Fruit fly (Drosophila melanogaster) whole organism, embryonic: Measurements from ENCODE around the gene CG43062.
A peak's percentile ranks its signal among the peaks of the same experiment; 100 is the strongest.

Experiments
- Atf-2 ChIP-seq: fragments of 200-800 bp; sonication (Bioruptor generic); optimal IDR thresholded peaks from 2 replicates; lab custom pipeline; 2016; ENCODE audit warnings: missing biosample characterization, missing genetic modification characterization
- Bgb ChIP-seq: fragments of 200-800 bp; sonication (Bioruptor generic); IDR thresholded peaks from 2 replicates; pipeline ENCODE4 v1.3.6; 2022; ENCODE audit warnings: missing biosample characterization, missing genetic modification characterization; ENCODE audit not compliant: partially characterized antibody
- CG1024 ChIP-seq: fragments of 200-800 bp; sonication (Bioruptor generic); IDR thresholded peaks from 2 replicates; pipeline ENCODE4 v1.3.6; 2022; ENCODE audit warnings: missing biosample characterization, missing genetic modification characterization
- CG10654 ChIP-seq: fragments of 200-800 bp; sonication (Bioruptor generic); optimal IDR thresholded peaks from 2 replicates; lab custom pipeline; 2016; ENCODE audit warnings: missing biosample characterization, missing genetic modification characterization
- CG11504 ChIP-seq: fragments of 200-800 bp; sonication (Bioruptor generic); optimal IDR thresholded peaks from 3 replicates; lab custom pipeline; 2019; ENCODE audit warnings: missing biosample characterization, mild to moderate bottlenecking, missing genetic modification characterization, moderate library complexity
- CG12155 ChIP-seq: fragments of 200-800 bp; sonication (Bioruptor generic); optimal IDR thresholded peaks from 3 replicates; lab custom pipeline; 2016; ENCODE audit warnings: missing biosample characterization, missing genetic modification characterization
- CG12219 ChIP-seq: fragments of 200-800 bp; sonication (Bioruptor generic); optimal IDR thresholded peaks from 3 replicates; lab custom pipeline; 2018; ENCODE audit warnings: missing biosample characterization, mild to moderate bottlenecking, missing genetic modification characterization
- CG12391 ChIP-seq: fragments of 200-800 bp; sonication (Bioruptor generic); optimal IDR thresholded peaks from 3 replicates; lab custom pipeline; 2018; ENCODE audit warnings: missing biosample characterization, mild to moderate bottlenecking, missing genetic modification characterization, moderate library complexity
- CG14710 ChIP-seq: fragments of 200-800 bp; sonication (Bioruptor generic); optimal IDR thresholded peaks from 3 replicates; lab custom pipeline; 2019; ENCODE audit warnings: missing biosample characterization, mild to moderate bottlenecking, missing genetic modification characterization, moderate library complexity
- CG14860 ChIP-seq: fragments of 200-800 bp; sonication (Bioruptor generic); IDR thresholded peaks from 3 replicates; pipeline ENCODE4 v1.3.6; 2022; ENCODE audit warnings: missing biosample characterization, missing genetic modification characterization; ENCODE audit not compliant: partially characterized antibody
- CG15269 ChIP-seq: fragments of 200-800 bp; sonication (Bioruptor generic); optimal IDR thresholded peaks from 2 replicates; lab custom pipeline; 2018; ENCODE audit warnings: missing biosample characterization, mild to moderate bottlenecking, missing genetic modification characterization, moderate library complexity
- CG17186 ChIP-seq: fragments of 200-800 bp; sonication (Bioruptor generic); optimal IDR thresholded peaks from 3 replicates; lab custom pipeline; 2017; ENCODE audit warnings: missing biosample characterization, missing genetic modification reagents, missing genetic modification characterization
- CG17612 ChIP-seq: fragments of 200-800 bp; sonication (Bioruptor generic); IDR thresholded peaks from 2 replicates; pipeline ENCODE4 v1.3.6; 2022; ENCODE audit warnings: missing biosample characterization, missing genetic modification characterization
- CG17802 ChIP-seq: fragments of 200-800 bp; sonication (Bioruptor generic); optimal IDR thresholded peaks from 2 replicates; lab custom pipeline; 2018; ENCODE audit warnings: missing biosample characterization, mild to moderate bottlenecking, missing genetic modification characterization, moderate library complexity
- CG34422 ChIP-seq: fragments of 200-800 bp; sonication (Bioruptor generic); IDR thresholded peaks from 3 replicates; pipeline ENCODE4 v1.3.6; 2022; ENCODE audit warnings: missing biosample characterization, missing genetic modification characterization
- CG3995 ChIP-seq: fragments of 200-800 bp; sonication (Bioruptor generic); optimal IDR thresholded peaks from 3 replicates; lab custom pipeline; 2016; ENCODE audit warnings: missing biosample characterization, missing genetic modification characterization
- CG4282 ChIP-seq: fragments of 200-800 bp; sonication (Bioruptor generic); optimal IDR thresholded peaks from 2 replicates; lab custom pipeline; 2016; ENCODE audit warnings: missing biosample characterization, missing genetic modification characterization
- CG4707 ChIP-seq: fragments of 200-800 bp; sonication (Bioruptor generic); optimal IDR thresholded peaks from 2 replicates; lab custom pipeline; 2018; ENCODE audit warnings: missing biosample characterization, mild to moderate bottlenecking, missing genetic modification characterization, moderate library complexity
- CG6765 ChIP-seq: fragments of 200-800 bp; sonication (Bioruptor generic); optimal IDR thresholded peaks from 3 replicates; lab custom pipeline; 2017; ENCODE audit warnings: missing biosample characterization, mild to moderate bottlenecking, missing genetic modification characterization
- CG7786 ChIP-seq: fragments of 200-800 bp; sonication (Bioruptor generic); optimal IDR thresholded peaks from 2 replicates; lab custom pipeline; 2016; ENCODE audit warnings: missing biosample characterization, missing genetic modification characterization
- H15 ChIP-seq: fragments of 200-800 bp; sonication (Bioruptor generic); IDR thresholded peaks from 3 replicates; pipeline ENCODE4 v1.3.6; 2022; ENCODE audit warnings: missing biosample characterization, missing genetic modification characterization
- Hr3 ChIP-seq: fragments of 200-800 bp; sonication (Bioruptor generic); optimal IDR thresholded peaks from 3 replicates; lab custom pipeline; 2016; ENCODE audit warnings: missing biosample characterization, missing genetic modification characterization
- Hr39 ChIP-seq: fragments of >200 bp; optimal IDR thresholded peaks from 2 replicates; lab custom pipeline; 2017
- Max ChIP-seq: fragments of 200-800 bp; sonication (Bioruptor generic); optimal IDR thresholded peaks from 2 replicates; lab custom pipeline; 2016; ENCODE audit warnings: missing biosample characterization, mild to moderate bottlenecking, missing genetic modification characterization
- NFAT ChIP-seq: fragments of 200-800 bp; sonication (Bioruptor generic); IDR thresholded peaks from 2 replicates; pipeline ENCODE4 v1.3.6; 2022; ENCODE audit warnings: missing biosample characterization, missing genetic modification characterization
- Nf-YB ChIP-seq: fragments of 200-800 bp; sonication (Bioruptor generic); optimal IDR thresholded peaks from 3 replicates; lab custom pipeline; 2019; ENCODE audit warnings: missing biosample characterization, mild to moderate bottlenecking, missing genetic modification characterization, moderate library complexity
- Oaz ChIP-seq: fragments of 200-800 bp; sonication (Bioruptor generic); IDR thresholded peaks from 2 replicates; pipeline ENCODE4 v1.3.6; 2022; ENCODE audit warnings: missing biosample characterization, missing genetic modification characterization
- Pdp1 ChIP-seq, 2 experiments: fragments of 200-800 bp; sonication (Bioruptor generic); optimal IDR thresholded peaks; 3 replicates each; lab custom pipeline; 2016; ENCODE audit warnings: missing biosample characterization in 2 of 2, missing genetic modification characterization in 2 of 2, mild to moderate bottlenecking in 1 of 2, moderate library complexity in 1 of 2
- Scr ChIP-seq: fragments of 200-800 bp; sonication (Bioruptor generic); IDR thresholded peaks from 2 replicates; pipeline ENCODE4 v1.3.6; 2022; ENCODE audit warnings: missing biosample characterization, missing genetic modification characterization; ENCODE audit not compliant: partially characterized antibody
- ac ChIP-seq: fragments of 200-800 bp; sonication (Bioruptor generic); optimal IDR thresholded peaks from 3 replicates; lab custom pipeline; 2017; ENCODE audit warnings: missing biosample characterization, mild to moderate bottlenecking, missing genetic modification characterization
- al ChIP-seq: fragments of 200-800 bp; sonication (Bioruptor generic); IDR thresholded peaks from 2 replicates; pipeline ENCODE4 v1.3.6; 2022; ENCODE audit warnings: missing biosample characterization, missing genetic modification characterization
- ara ChIP-seq: fragments of 200-800 bp; sonication (Bioruptor generic); IDR thresholded peaks from 2 replicates; pipeline ENCODE4 v1.3.6; 2022; ENCODE audit warnings: missing biosample characterization, missing genetic modification characterization
- bab2 ChIP-seq: fragments of 200-800 bp; sonication (Bioruptor generic); optimal IDR thresholded peaks from 2 replicates; lab custom pipeline; 2016; ENCODE audit warnings: missing biosample characterization, missing genetic modification characterization
- br ChIP-seq: fragments of >200 bp; optimal IDR thresholded peaks from 2 replicates; lab custom pipeline; 2017
- corto ChIP-seq: fragments of 200-800 bp; sonication (Bioruptor generic); optimal IDR thresholded peaks from 2 replicates; lab custom pipeline; 2016; ENCODE audit warnings: missing biosample characterization, mild to moderate bottlenecking, missing genetic modification characterization, moderate library complexity
- da ChIP-seq: fragments of 200-800 bp; sonication (Bioruptor generic); optimal IDR thresholded peaks from 2 replicates; lab custom pipeline; 2016; ENCODE audit warnings: missing biosample characterization, missing genetic modification characterization
- hkb ChIP-seq, 2 experiments: fragments of 200-800 bp in 1 of 2; fragments of >200 bp in 1 of 2; sonication (Bioruptor generic) in 1 of 2; IDR thresholded peaks in 1 of 2; optimal IDR thresholded peaks in 1 of 2; 2 replicates each; pipeline versions ENCODE4 v1.3.6 to Lab custom; 2017 to 2022; ENCODE audit warnings: missing biosample characterization in 1 of 2, missing genetic modification characterization in 1 of 2
- jigr1 ChIP-seq: fragments of 200-800 bp; sonication (Bioruptor generic); IDR thresholded peaks from 3 replicates; pipeline ENCODE4 v1.3.6; 2022; ENCODE audit warnings: missing biosample characterization, missing genetic modification characterization
- jumu ChIP-seq: fragments of 200-800 bp; sonication (Bioruptor generic); optimal IDR thresholded peaks from 3 replicates; lab custom pipeline; 2016; ENCODE audit warnings: missing biosample characterization, missing genetic modification characterization
- klu ChIP-seq: fragments of 200-800 bp; sonication (Bioruptor generic); IDR thresholded peaks from 2 replicates; pipeline ENCODE4 v1.3.6; 2022; ENCODE audit warnings: missing biosample characterization, missing genetic modification characterization
- pros ChIP-seq: fragments of 200-800 bp; sonication (Bioruptor generic); optimal IDR thresholded peaks from 3 replicates; lab custom pipeline; 2019; ENCODE audit warnings: missing biosample characterization, mild to moderate bottlenecking, missing genetic modification characterization, moderate library complexity
- rib ChIP-seq: fragments of 200-800 bp; sonication (Bioruptor generic); IDR thresholded peaks from 2 replicates; pipeline ENCODE4 v1.3.6; 2022; ENCODE audit warnings: missing biosample characterization, missing genetic modification characterization
- ro ChIP-seq: fragments of 200-800 bp; sonication (Bioruptor generic); IDR thresholded peaks from 2 replicates; pipeline ENCODE4 v1.3.6; 2022; ENCODE audit warnings: missing biosample characterization, missing genetic modification characterization
- row ChIP-seq: fragments of 200-800 bp; sonication (Bioruptor generic); IDR thresholded peaks from 3 replicates; pipeline ENCODE4 v1.3.6; 2022; ENCODE audit warnings: missing biosample characterization, missing genetic modification characterization
- sd ChIP-seq: fragments of 200-800 bp; sonication (Bioruptor generic); optimal IDR thresholded peaks from 3 replicates; lab custom pipeline; 2018; ENCODE audit warnings: missing biosample characterization, mild to moderate bottlenecking, missing genetic modification characterization, moderate library complexity
- sima ChIP-seq: fragments of 200-800 bp; sonication (Bioruptor generic); optimal IDR thresholded peaks from 2 replicates; lab custom pipeline; 2016; ENCODE audit warnings: missing biosample characterization, missing genetic modification characterization
- sob ChIP-seq: fragments of 200-800 bp; sonication (Bioruptor generic); IDR thresholded peaks from 2 replicates; pipeline ENCODE4 v1.3.6; 2022; ENCODE audit warnings: missing biosample characterization, missing genetic modification characterization
- stc ChIP-seq: fragments of 200-800 bp; sonication (Bioruptor generic); IDR thresholded peaks from 2 replicates; pipeline ENCODE4 v1.3.6; 2022; ENCODE audit warnings: missing biosample characterization, missing genetic modification characterization
- tgo ChIP-seq: fragments of 200-800 bp; sonication (Bioruptor generic); IDR thresholded peaks from 3 replicates; pipeline ENCODE4 v1.3.6; 2022; ENCODE audit warnings: missing biosample characterization, missing genetic modification characterization
- tio ChIP-seq: fragments of 200-800 bp; sonication (Bioruptor generic); optimal IDR thresholded peaks from 2 replicates; lab custom pipeline; 2017; ENCODE audit warnings: missing biosample characterization, missing genetic modification characterization, inconsistent platforms
- twi ChIP-seq: fragments of 200-800 bp; optimal IDR thresholded peaks from 2 replicates; lab custom pipeline; 2019; ENCODE audit warnings: missing biosample characterization, mild to moderate bottlenecking, missing genetic modification characterization, moderate library complexity

CG43062 gene

dm6 chr3R:11780181-11780688 is 30.1 kb downstream of the CG43062 start (continued):
- TF ChIP-seq CG11504: peak; percentile 94
- TF ChIP-seq ac (GFP tag; lab: Kevin White, UChicago): peak; percentile 92
- TF ChIP-seq CG17802 (tag; lab: Kevin White, UChicago): peak; percentile 87
- peak; percentile 50 for TF ChIP-seq Oaz (GFP tag; lab: Robert Waterston, UW)
- peak; percentile 91 for TF ChIP-seq row (GFP tag; lab: Robert Waterston, UW)
- TF ChIP-seq hkb (optimal IDR thresholded peaks at IDR 0.05; lab: Kevin White, UChicago): no peak
- peak; percentile 85 for TF ChIP-seq hkb (GFP tag; IDR thresholded peaks at IDR 0.05; lab: Robert Waterston, UW)
- peak; percentile 21 for TF ChIP-seq jumu
- peak; percentile 80 for TF ChIP-seq Nf-YB (GFP tag; lab: Kevin White, UChicago)
- peak; percentile 92 for TF ChIP-seq CG10654
- peak; percentile 86 for TF ChIP-seq H15
- no peak for TF ChIP-seq CG4282 (GFP tag; lab: Kevin White, UChicago)
- no peak for TF ChIP-seq br
- peak; percentile 78 for TF ChIP-seq CG15269 (tag; lab: Kevin White, UChicago)
- TF ChIP-seq CG12219 (GFP tag; lab: Kevin White, UChicago): peak; percentile 81
- TF ChIP-seq CG17612: no peak
- TF ChIP-seq tgo (GFP tag; lab: Robert Waterston, UW): peak; percentile 78
- TF ChIP-seq corto: peak; percentile 51
- TF ChIP-seq Hr39 (lab: Kevin White, UChicago): no peak
- peak; percentile 35 for TF ChIP-seq bab2
- peak; percentile 82 for TF ChIP-seq Max
- no peak for TF ChIP-seq rib
- TF ChIP-seq NFAT (GFP tag; lab: Robert Waterston, UW): no peak
- peak; percentile 74 for TF ChIP-seq sob (GFP tag; lab: Robert Waterston, UW)
- peak; percentile 10 for TF ChIP-seq sd (tag; lab: Kevin White, UChicago)
- TF ChIP-seq sima (GFP tag; lab: Kevin White, UChicago): no peak
- peak; percentile 98 for TF ChIP-seq pros (GFP tag; lab: Kevin White, UChicago)
- TF ChIP-seq CG4707 (GFP tag; lab: Kevin White, UChicago): peak; percentile 81
- peak; percentile 90; the same call in 2 of the 3 replicates for TF ChIP-seq CG34422 (GFP tag; lab: Robert Waterston, UW)
- no peak for TF ChIP-seq da (GFP tag; lab: Kevin White, UChicago)
- no peak for TF ChIP-seq CG14860 (GFP tag; lab: Robert Waterston, UW)
- no peak for TF ChIP-seq CG7786 (GFP tag; lab: Kevin White, UChicago)
- TF ChIP-seq al (GFP tag; lab: Robert Waterston, UW): no peak
- TF ChIP-seq klu: peak; percentile 59; the same call in 1 of the 2 replicates
- TF ChIP-seq CG12155 (GFP tag; lab: Kevin White, UChicago): peak; percentile 84
- peak; percentile 97 for TF ChIP-seq CG12391 (tag; lab: Kevin White, UChicago)
- TF ChIP-seq Hr3: peak; percentile 95
- TF ChIP-seq ro (GFP tag; lab: Robert Waterston, UW): peak; percentile 75
- peak; percentile 30 for TF ChIP-seq Atf-2 (GFP tag; lab: Kevin White, UChicago)
- peak; percentile 91 for TF ChIP-seq twi (tag; lab: Kevin White, UChicago)
- peak; percentile 92 for TF ChIP-seq tio (GFP tag; lab: Kevin White, UChicago)
- TF ChIP-seq CG3995 (GFP tag; lab: Kevin White, UChicago): peak; percentile 11
- peak; percentile 88 for TF ChIP-seq stc
- TF ChIP-seq CG6765 (GFP tag; lab: Kevin White, UChicago): no peak
- peak; percentile 59; the same call in 1 of the 3 replicates for TF ChIP-seq jigr1 (GFP tag; lab: Robert Waterston, UW)
- TF ChIP-seq Pdp1 (GFP tag; optimal IDR thresholded peaks at IDR 0.05; lab: Kevin White, UChicago): peak; percentile 28 to 76
- peak; percentile 98 for TF ChIP-seq CG14710 (tag; lab: Kevin White, UChicago)
- peak; percentile 80 for TF ChIP-seq CG1024 (GFP tag; lab: Robert Waterston, UW)
- peak; percentile 97 for TF ChIP-seq ara (GFP tag; lab: Robert Waterston, UW)
- TF ChIP-seq Bgb (GFP tag; lab: Robert Waterston, UW): no peak
- no peak for TF ChIP-seq Scr
- peak; percentile 58 for TF ChIP-seq CG17186 (GFP tag; lab: Kevin White, UChicago)
